Fruit fly (Drosophila melanogaster): ENCODE results near the gene CG7560.

CG7560 gene

dm6 chr3L:11439570-11439969 is 14.6 kb downstream of the CG7560 start (continued):
- TF ChIP-seq hkb (optimal IDR thresholded peaks at IDR 0.05): no peak
- 0 out of 2 replicates have a peak, but pooled peaks have one; percentile 38 for TF ChIP-seq hkb (GFP tag; IDR thresholded peaks at IDR 0.05)
- 0 out of 2 replicates have a peak, but pooled peaks have one; percentile 15 for TF ChIP-seq E2f1 (GFP tag; IDR thresholded peaks at IDR 0.05)
- 0 out of 2 replicates have a peak, but pooled peaks have one; percentile 22 for TF ChIP-seq HLH3B (GFP tag; IDR thresholded peaks at IDR 0.05)
- TF ChIP-seq bsh (GFP tag; optimal IDR thresholded peaks at IDR 0.05): peak; percentile 5 to 28
- no peak for TF ChIP-seq caup (GFP tag; optimal IDR thresholded peaks at IDR 0.05; ENCODE audit: severe bottlenecking)
- TF ChIP-seq CG14710 (tag; optimal IDR thresholded peaks at IDR 0.05): peak; percentile 13
- TF ChIP-seq Drgx (GFP tag; IDR thresholded peaks at IDR 0.05): peak; percentile 48; the same call in 1 of the 2 replicates
- TF ChIP-seq slbo (GFP tag; IDR thresholded peaks at IDR 0.05): peak; percentile 30; the same call in 1 of the 2 replicates
- TF ChIP-seq sna (GFP tag; IDR thresholded peaks at IDR 0.05; ENCODE audit: partially characterized antibody): no peak
- TF ChIP-seq Ets65A (GFP tag): peak; percentile 56
- TF ChIP-seq sens (GFP tag): peak; percentile 78
- peak; percentile 42 for TF ChIP-seq CG18262 (tag; optimal IDR thresholded peaks at IDR 0.05)
- no peak for TF ChIP-seq oc (tag; optimal IDR thresholded peaks at IDR 0.05)
- no peak for TF ChIP-seq Bteb2 (GFP tag; optimal IDR thresholded peaks at IDR 0.05)
- 0 out of 2 replicates have a peak, but pooled peaks have one; percentile 21 for TF ChIP-seq CG32772 (GFP tag; IDR thresholded peaks at IDR 0.05)
- TF ChIP-seq pb (GFP tag; optimal IDR thresholded peaks at IDR 0.05): no peak
- peak; percentile 37 for TF ChIP-seq CG10979 (tag; optimal IDR thresholded peaks at IDR 0.05)
- TF ChIP-seq row (GFP tag; IDR thresholded peaks at IDR 0.05): peak; percentile 55; the same call in 2 of the 3 replicates
- no peak for TF ChIP-seq Gug (GFP tag; IDR thresholded peaks at IDR 0.05)
- peak; percentile 11 for TF ChIP-seq Blimp-1 (GFP tag; optimal IDR thresholded peaks at IDR 0.05)
- TF ChIP-seq Elba2 (GFP tag; optimal IDR thresholded peaks at IDR 0.05): no peak
- no peak for TF ChIP-seq sob (GFP tag; IDR thresholded peaks at IDR 0.05)
- no peak for TF ChIP-seq croc (GFP tag; conservative IDR thresholded peaks at IDR 0.05)
- TF ChIP-seq Ravus (GFP tag; IDR thresholded peaks at IDR 0.05): no peak
- TF ChIP-seq CG17361 (GFP tag; IDR thresholded peaks at IDR 0.05): peak; percentile 51; the same call in 2 of the 3 replicates
- TF ChIP-seq CG9727 (GFP tag; optimal IDR thresholded peaks at IDR 0.05): peak; percentile 65
- TF ChIP-seq chm (GFP tag; IDR thresholded peaks at IDR 0.05): no peak
- peak; percentile 16 for TF ChIP-seq CG8924 (tag; optimal IDR thresholded peaks at IDR 0.05)
- peak; percentile 10 for TF ChIP-seq CG7839 (tag; optimal IDR thresholded peaks at IDR 0.05)
- no peak for TF ChIP-seq Taf1 (GFP tag; IDR thresholded peaks at IDR 0.05)
- peak; percentile 65 for TF ChIP-seq CG8765 (GFP tag; IDR thresholded peaks at IDR 0.05)
- peak; percentile 36; the same call in 1 of the 3 replicates for TF ChIP-seq zfh1 (GFP tag; IDR thresholded peaks at IDR 0.05)
- TF ChIP-seq CG14014 (GFP tag; IDR thresholded peaks at IDR 0.05): 0 out of 2 replicates have a peak, but pooled peaks have one; percentile 31
- peak; percentile 44 for TF ChIP-seq CG15696 (tag; optimal IDR thresholded peaks at IDR 0.05)
- TF ChIP-seq ara (GFP tag; IDR thresholded peaks at IDR 0.05): 0 out of 2 replicates have a peak, but pooled peaks have one; percentile 9
- TF ChIP-seq lab (GFP tag; optimal IDR thresholded peaks at IDR 0.05): peak; percentile 11
- peak; percentile 18 for TF ChIP-seq gem (tag; optimal IDR thresholded peaks at IDR 0.05)
- peak; percentile 1 for TF ChIP-seq CG10209 (GFP tag; optimal IDR thresholded peaks at IDR 0.05)
- TF ChIP-seq CG7556 (GFP tag; optimal IDR thresholded peaks at IDR 0.05): peak; percentile 7
- TF ChIP-seq CG2712 (tag; optimal IDR thresholded peaks at IDR 0.05): peak; percentile 37
- peak; percentile 38 for TF ChIP-seq CG6689 (GFP tag; IDR thresholded peaks at IDR 0.05)

dm6 chr3L:11440258-11440657 is 15.3 kb downstream of the CG7560 start:
- TF ChIP-seq abd-A (tag; optimal IDR thresholded peaks at IDR 0.05) (peak; percentile 77), dan (GFP tag; IDR thresholded peaks at IDR 0.05) (no peak), Awh (GFP tag; IDR thresholded peaks at IDR 0.05) (0 out of 2 replicates have a peak, but pooled peaks have one; percentile 36), CG12104 (GFP tag; optimal IDR thresholded peaks at IDR 0.05) (no peak), ase (GFP tag; IDR thresholded peaks at IDR 0.05) (0 out of 3 replicates have a peak, but pooled peaks have one; percentile 21), CG13894 (tag; optimal IDR thresholded peaks at IDR 0.05) (peak; percentile 63), Ada2b (GFP tag; IDR thresholded peaks at IDR 0.05) (no peak), CG1603 (tag; optimal IDR thresholded peaks at IDR 0.05) (no peak), zfh1 (GFP tag; IDR thresholded peaks at IDR 0.05) (0 out of 3 replicates have a peak, but pooled peaks have one; percentile 9), vvl (GFP tag; IDR thresholded peaks at IDR 0.05) (no peak)
